Worm (Caenorhabditis elegans) whole organism, late embryonic: ENCODE results near the gene dbl-1.

Source experiments
- K02D7.2 ChIP-seq: sonication (generic microtip); optimal IDR thresholded peaks from 2 replicates; lab custom pipeline; 2017; ENCODE audit warnings: mild to moderate bottlenecking, missing genetic modification characterization, missing compliant biosample characterization
- ahr-1 ChIP-seq: sonication (generic microtip); optimal IDR thresholded peaks from 2 replicates; lab custom pipeline; 2016; ENCODE audit warnings: missing genetic modification characterization, missing compliant biosample characterization
- ceh-14 ChIP-seq: sonication (generic microtip); optimal IDR thresholded peaks from 2 replicates; lab custom pipeline; 2016; ENCODE audit warnings: missing genotype, missing genetic modification characterization, missing compliant biosample characterization
- ceh-30 ChIP-seq: fragments of 150-350 bp; optimal IDR thresholded peaks from 2 replicates; lab custom pipeline; 2014; ENCODE audit warnings: missing biosample characterization, missing genetic modification characterization
- ceh-31 ChIP-seq: sonication (generic microtip); optimal IDR thresholded peaks from 2 replicates; lab custom pipeline; 2016; ENCODE audit warnings: missing genetic modification characterization, missing compliant biosample characterization
- ceh-34 ChIP-seq: sonication (generic microtip); optimal IDR thresholded peaks from 2 replicates; lab custom pipeline; 2016; ENCODE audit warnings: mild to moderate bottlenecking, missing genetic modification characterization, missing compliant biosample characterization
- ceh-48 ChIP-seq: sonication (generic microtip); optimal IDR thresholded peaks from 2 replicates; lab custom pipeline; 2016; ENCODE audit warnings: missing genetic modification characterization, inconsistent platforms, missing compliant biosample characterization
- ceh-6 ChIP-seq: fragments of 200-800 bp; sonication (Bioruptor generic); optimal IDR thresholded peaks from 2 replicates; lab custom pipeline; 2018; ENCODE audit warnings: mild to moderate bottlenecking, missing genetic modification characterization, missing compliant biosample characterization
- che-1 ChIP-seq: sonication (generic microtip); optimal IDR thresholded peaks from 2 replicates; lab custom pipeline; 2016; ENCODE audit warnings: mild to moderate bottlenecking, missing genetic modification characterization, missing compliant biosample characterization
- elt-2 ChIP-seq: sonication (generic microtip); optimal IDR thresholded peaks from 2 replicates; lab custom pipeline; 2016; ENCODE audit warnings: missing genetic modification reagents, missing genetic modification characterization, missing compliant biosample characterization
- fax-1 ChIP-seq: sonication (generic microtip); optimal IDR thresholded peaks from 2 replicates; lab custom pipeline; 2016; ENCODE audit warnings: missing genotype, missing genetic modification characterization, missing compliant biosample characterization
- fkh-10 ChIP-seq: fragments of 150-350 bp; optimal IDR thresholded peaks from 2 replicates; lab custom pipeline; 2014; ENCODE audit warnings: missing biosample characterization, missing genetic modification reagents, missing genetic modification characterization
- gmeb-2 ChIP-seq: sonication (generic microtip); optimal IDR thresholded peaks from 2 replicates; lab custom pipeline; 2016; ENCODE audit warnings: missing genetic modification characterization, inconsistent platforms, missing compliant biosample characterization
- hlh-30 ChIP-seq: sonication (generic microtip); optimal IDR thresholded peaks from 2 replicates; lab custom pipeline; 2017; ENCODE audit warnings: antibody characterized with exemption, missing genetic modification characterization, missing compliant biosample characterization; ENCODE audit not compliant: insufficient read depth
- hlh-6 ChIP-seq: sonication (generic microtip); optimal IDR thresholded peaks from 2 replicates; lab custom pipeline; 2016; ENCODE audit warnings: missing genotype, missing genetic modification characterization, missing compliant biosample characterization
- lim-6 ChIP-seq: sonication (generic microtip); optimal IDR thresholded peaks from 2 replicates; lab custom pipeline; 2016; ENCODE audit warnings: missing genetic modification characterization, missing compliant biosample characterization
- lin-11 ChIP-seq: fragments of 200-800 bp; sonication (Bioruptor generic); optimal IDR thresholded peaks from 2 replicates; lab custom pipeline; 2018; ENCODE audit warnings: mild to moderate bottlenecking, missing genetic modification characterization, missing compliant biosample characterization
- mec-3 ChIP-seq: sonication (generic microtip); optimal IDR thresholded peaks from 2 replicates; lab custom pipeline; 2016; ENCODE audit warnings: borderline replicate concordance, missing genetic modification characterization, missing compliant biosample characterization
- nfya-1 ChIP-seq: sonication (generic microtip); optimal IDR thresholded peaks from 2 replicates; lab custom pipeline; 2017; ENCODE audit warnings: missing genetic modification characterization, mild to moderate bottlenecking, missing compliant biosample characterization, antibody characterized with exemption, moderate library complexity
- nhr-11 ChIP-seq: fragments of 150-350 bp; optimal IDR thresholded peaks from 2 replicates; lab custom pipeline; 2014; ENCODE audit warnings: missing biosample characterization, missing genetic modification characterization
- nhr-232 ChIP-seq: sonication (generic microtip); optimal IDR thresholded peaks from 2 replicates; lab custom pipeline; 2016; ENCODE audit warnings: missing genetic modification characterization, missing compliant biosample characterization
- odd-2 ChIP-seq: sonication (generic microtip); optimal IDR thresholded peaks from 2 replicates; lab custom pipeline; 2017; ENCODE audit warnings: antibody characterized with exemption, mild to moderate bottlenecking, missing genetic modification characterization, missing compliant biosample characterization
- pat-9 ChIP-seq: fragments of 200-800 bp; sonication (Bioruptor generic); optimal IDR thresholded peaks from 2 replicates; lab custom pipeline; 2018; ENCODE audit warnings: mild to moderate bottlenecking, missing genetic modification characterization, moderate library complexity, missing compliant biosample characterization
- pax-1 ChIP-seq: fragments of 150-350 bp; optimal IDR thresholded peaks from 2 replicates; lab custom pipeline; 2014; ENCODE audit warnings: missing biosample characterization, missing genetic modification characterization
- pha-2 ChIP-seq: sonication (generic microtip); optimal IDR thresholded peaks from 2 replicates; lab custom pipeline; 2017; ENCODE audit warnings: mild to moderate bottlenecking, missing genetic modification characterization, missing compliant biosample characterization
- pha-4 ChIP-seq: fragments of 150-350 bp; optimal IDR thresholded peaks from 2 replicates; lab custom pipeline; 2018; ENCODE audit warnings: missing biosample characterization, missing genetic modification reagents, missing genetic modification characterization
- pqm-1 ChIP-seq: sonication (generic microtip); optimal IDR thresholded peaks from 2 replicates; lab custom pipeline; 2016; ENCODE audit warnings: missing genetic modification characterization, missing compliant biosample characterization
- sdc-2 ChIP-seq: sonication (generic microtip); optimal IDR thresholded peaks from 2 replicates; lab custom pipeline; 2016; ENCODE audit warnings: missing genotype, missing genetic modification characterization, missing compliant biosample characterization
- sox-2 ChIP-seq: fragments of 200-800 bp; sonication (Bioruptor generic); IDR thresholded peaks from 2 replicates; pipeline ENCODE4 v1.3.6; 2022; ENCODE audit warnings: missing genetic modification reagents, missing genetic modification characterization, missing compliant biosample characterization
- sox-4 ChIP-seq: sonication (generic microtip); optimal IDR thresholded peaks from 2 replicates; lab custom pipeline; 2017; ENCODE audit warnings: mild to moderate bottlenecking, missing genetic modification characterization, inconsistent platforms, missing compliant biosample characterization
- ttx-3 ChIP-seq: sonication (generic microtip); optimal IDR thresholded peaks from 2 replicates; lab custom pipeline; 2016; ENCODE audit warnings: missing genetic modification reagents, missing genetic modification characterization, missing compliant biosample characterization
- unc-3 ChIP-seq, 2 experiments: fragments of 200-800 bp in 1 of 2; sonication (Bioruptor generic) in 1 of 2; sonication (generic microtip) in 1 of 2; conservative IDR thresholded peaks in 1 of 2; optimal IDR thresholded peaks in 1 of 2; 2 replicates each; pipeline versions ENCODE4 v1.3.6 to Lab custom; 2016 to 2022; ENCODE audit warnings: missing compliant biosample characterization in 2 of 2, missing genetic modification characterization in 2 of 2, missing genetic modification reagents in 1 of 2
- unc-42 ChIP-seq: sonication (generic microtip); optimal IDR thresholded peaks from 2 replicates; lab custom pipeline; 2016; ENCODE audit warnings: missing genotype, missing genetic modification characterization, missing compliant biosample characterization
- zip-5 ChIP-seq: sonication (generic microtip); optimal IDR thresholded peaks from 2 replicates; lab custom pipeline; 2016; ENCODE audit warnings: missing genetic modification characterization, missing compliant biosample characterization

The dbl-1 gene

ce11 chrV:6709050-6709683 lies 48.8 kb upstream of the dbl-1 start, which contains the start of gene dlst-1 (continued):
- no peak for TF ChIP-seq unc-3 (GFP tag; conservative IDR thresholded peaks at IDR 0.05; lab: Robert Waterston, UW)
- peak; percentile 40 for TF ChIP-seq unc-3 (tag; optimal IDR thresholded peaks at IDR 0.05; lab: Kevin White, UChicago)
- TF ChIP-seq hlh-6, result peak; percentile 14
- TF ChIP-seq sdc-2 (tag; lab: Kevin White, UChicago), result peak; percentile 23
- TF ChIP-seq mec-3, result no peak
- peak; percentile 2 for TF ChIP-seq che-1 (tag; lab: Kevin White, UChicago)
- TF ChIP-seq fax-1 (tag; lab: Kevin White, UChicago), result peak; percentile 49
- peak; percentile 54 for TF ChIP-seq ttx-3
- peak; percentile 29 for TF ChIP-seq gmeb-2
- peak; percentile 46 for TF ChIP-seq K02D7.2 (tag; lab: Kevin White, UChicago)
- no peak for TF ChIP-seq ceh-48
- peak; percentile 20 for TF ChIP-seq pha-2 (tag; lab: Kevin White, UChicago)
- peak; percentile 47 for TF ChIP-seq nhr-232

- no peak for TF ChIP-seq pat-9
- TF ChIP-seq nfya-1 (tag; lab: Kevin White, UChicago), result peak; percentile 15
Measured at ce11 chrV:6710462-6710861, 47.5 kb upstream of the dbl-1 start, which contains the start of gene sna-1. Gene sna-1, minus strand, starts transcription at chrV:6710679.

ce11 chrV:6718232-6718631 lies 39.7 kb upstream of the dbl-1 start, which contains the start of gene srg-30:
Gene srg-30, minus strand, starts transcription at chrV:6718332.
- TF ChIP-seq fkh-10 (GFP tag; lab: Kevin White, UChicago) (no peak), ceh-30 (tag; lab: Kevin White, UChicago) (no peak), hlh-30 (no peak)

ce11 chrV:6722378-6722777 lies 35.6 kb upstream of the dbl-1 start, which contains the start of gene ZC487.2:
Gene ZC487.2, minus strand, starts transcription at chrV:6722478.
- TF ChIP-seq hlh-6 (no peak), unc-42 (tag; lab: Kevin White, UChicago) (no peak), sox-2 (no peak), pax-1 (tag; lab: Kevin White, UChicago) (no peak), fax-1 (tag; lab: Kevin White, UChicago) (no peak), unc-3 (GFP tag; conservative IDR thresholded peaks at IDR 0.05; lab: Robert Waterston, UW) (no peak), unc-3 (tag; optimal IDR thresholded peaks at IDR 0.05; lab: Kevin White, UChicago) (no peak), ceh-48 (no peak), nhr-232 (no peak), ceh-31 (tag; lab: Kevin White, UChicago) (no peak), elt-2 (tag; lab: Kevin White, UChicago) (no peak)
- TF ChIP-seq, all 69 proteins: peak for 0

ce11 chrV:6726279-6726678 lies 31.7 kb upstream of the dbl-1 start:
- TF ChIP-seq nhr-11 (tag; lab: Kevin White, UChicago) (no peak), ceh-31 (tag; lab: Kevin White, UChicago) (peak; percentile 33), ahr-1 (no peak), unc-42 (tag; lab: Kevin White, UChicago) (peak; percentile 93)

ce11 chrV:6727222-6727621 lies 30.7 kb upstream of the dbl-1 start, which contains the start of gene ZC487.1:
Gene ZC487.1, plus strand, starts transcription at chrV:6727522.
- no peak for TF ChIP-seq nhr-232
- no peak for TF ChIP-seq sox-4 (tag; lab: Kevin White, UChicago)
- no peak for TF ChIP-seq lin-11
- TF ChIP-seq ceh-14 (tag; lab: Kevin White, UChicago), result no peak
- TF ChIP-seq ceh-34 (tag; lab: Kevin White, UChicago), result no peak
- TF ChIP-seq odd-2 (tag; lab: Kevin White, UChicago), result no peak
- TF ChIP-seq lim-6 (tag; lab: Kevin White, UChicago), result no peak
- TF ChIP-seq pha-4 (tag; lab: Kevin White, UChicago), result no peak
- no peak for TF ChIP-seq hlh-6
- TF ChIP-seq zip-5 (tag; lab: Kevin White, UChicago), result no peak
- TF ChIP-seq pqm-1, result no peak
- no peak for TF ChIP-seq ceh-6 (GFP tag; lab: Kevin White, UChicago)
- TF ChIP-seq gmeb-2, result no peak
- TF ChIP-seq K02D7.2 (tag; lab: Kevin White, UChicago), result no peak
- TF ChIP-seq hlh-30, result no peak
